Fruit fly (Drosophila melanogaster) whole organism, embryonic: ENCODE results near the gene CG2865.

ENCODE experiments used
- ATbp ChIP-seq: fragments of 200-800 bp; sonication (Bioruptor generic); optimal IDR thresholded peaks from 2 replicates; lab custom pipeline; 2017; ENCODE audit warnings: missing biosample characterization, mild to moderate bottlenecking, missing genetic modification characterization, missing genetic modification reagents
- Abd-B ChIP-seq: fragments of 200-800 bp; sonication (Bioruptor generic); optimal IDR thresholded peaks from 2 replicates; lab custom pipeline; 2018; ENCODE audit warnings: missing biosample characterization, mild to moderate bottlenecking, missing genetic modification characterization, moderate library complexity
- B-H1 ChIP-seq: fragments of 200-800 bp; sonication (Bioruptor generic); IDR thresholded peaks from 3 replicates; pipeline ENCODE4 v1.3.6; 2022; ENCODE audit warnings: missing biosample characterization, missing genetic modification characterization
- B-H2 ChIP-seq: fragments of 200-800 bp; sonication (Bioruptor generic); optimal IDR thresholded peaks from 2 replicates; lab custom pipeline; 2018; ENCODE audit warnings: missing biosample characterization, mild to moderate bottlenecking, missing genetic modification characterization
- CG10462 ChIP-seq: fragments of 200-800 bp; sonication (Bioruptor generic); optimal IDR thresholded peaks from 2 replicates; lab custom pipeline; 2016; ENCODE audit warnings: missing biosample characterization, missing genetic modification characterization
- CG12071 ChIP-seq: fragments of 200-800 bp; sonication (Bioruptor generic); optimal IDR thresholded peaks from 3 replicates; lab custom pipeline; 2018; ENCODE audit warnings: missing biosample characterization, mild to moderate bottlenecking, missing genetic modification characterization
- CG13894 ChIP-seq: fragments of 200-800 bp; sonication (Bioruptor generic); optimal IDR thresholded peaks from 3 replicates; lab custom pipeline; 2018; ENCODE audit warnings: missing biosample characterization, mild to moderate bottlenecking, missing genetic modification characterization, moderate library complexity
- CG14050 ChIP-seq: fragments of 200-800 bp; sonication (Bioruptor generic); IDR thresholded peaks from 3 replicates; pipeline ENCODE4 v1.3.6; 2022; ENCODE audit warnings: missing biosample characterization, missing genetic modification characterization
- CG16779 ChIP-seq: fragments of 200-800 bp; sonication (Bioruptor generic); IDR thresholded peaks from 2 replicates; pipeline ENCODE4 v1.3.6; 2022; ENCODE audit warnings: missing biosample characterization, missing genetic modification characterization
- CG17612 ChIP-seq: fragments of 200-800 bp; sonication (Bioruptor generic); IDR thresholded peaks from 2 replicates; pipeline ENCODE4 v1.3.6; 2022; ENCODE audit warnings: missing biosample characterization, missing genetic modification characterization
- CG18599 ChIP-seq: fragments of 200-800 bp; sonication (Bioruptor generic); optimal IDR thresholded peaks from 3 replicates; lab custom pipeline; 2017; ENCODE audit warnings: missing biosample characterization, missing genetic modification characterization, mild to moderate bottlenecking, moderate library complexity, missing genetic modification reagents
- CG2116 ChIP-seq: fragments of 200-800 bp; sonication (Bioruptor generic); optimal IDR thresholded peaks from 3 replicates; lab custom pipeline; 2018; ENCODE audit warnings: missing biosample characterization, mild to moderate bottlenecking, missing genetic modification characterization
- CG2129 ChIP-seq: fragments of 200-800 bp; sonication (Bioruptor generic); IDR thresholded peaks from 2 replicates; pipeline ENCODE4 v1.3.6; 2022; ENCODE audit warnings: missing biosample characterization, missing genetic modification characterization; ENCODE audit not compliant: partially characterized antibody
- CG31365 ChIP-seq: fragments of 200-800 bp; sonication (Bioruptor generic); optimal IDR thresholded peaks from 2 replicates; lab custom pipeline; 2018; ENCODE audit warnings: missing biosample characterization, mild to moderate bottlenecking, missing genetic modification characterization
- CG32772 ChIP-seq: fragments of 200-800 bp; sonication (Bioruptor generic); IDR thresholded peaks from 2 replicates; pipeline ENCODE4 v1.3.6; 2022; ENCODE audit warnings: missing biosample characterization, missing genetic modification characterization
- CG34422 ChIP-seq: fragments of 200-800 bp; sonication (Bioruptor generic); IDR thresholded peaks from 3 replicates; pipeline ENCODE4 v1.3.6; 2022; ENCODE audit warnings: missing biosample characterization, missing genetic modification characterization
- CG3726 ChIP-seq: fragments of 200-800 bp; sonication (Bioruptor generic); IDR thresholded peaks from 3 replicates; pipeline ENCODE4, ENCODE4 v1.3.6; 2022; ENCODE audit warnings: missing biosample characterization, missing genetic modification characterization
- CG4730 ChIP-seq: fragments of 200-800 bp; sonication (Bioruptor generic); IDR thresholded peaks from 2 replicates; pipeline ENCODE4 v1.3.6; 2022; ENCODE audit warnings: missing biosample characterization, missing genetic modification characterization
- CG6175 ChIP-seq: fragments of 200-800 bp; sonication (Bioruptor generic); IDR thresholded peaks from 3 replicates; pipeline ENCODE4 v1.3.6; 2022; ENCODE audit warnings: missing biosample characterization, missing genetic modification characterization
- CG8359 ChIP-seq: fragments of 200-800 bp; sonication (Bioruptor generic); optimal IDR thresholded peaks from 2 replicates; lab custom pipeline; 2017; ENCODE audit warnings: missing biosample characterization, mild to moderate bottlenecking, missing genetic modification characterization, borderline replicate concordance
- CG9932 ChIP-seq: fragments of 200-800 bp; sonication (Bioruptor generic); IDR thresholded peaks from 2 replicates; pipeline ENCODE4 v1.3.6; 2022; ENCODE audit warnings: missing biosample characterization, missing genetic modification characterization
- Dll ChIP-seq: fragments of 200-800 bp; sonication (Bioruptor generic); IDR thresholded peaks from 4 replicates; pipeline ENCODE4 v1.3.6; 2022; ENCODE audit warnings: missing biosample characterization, missing genetic modification characterization; ENCODE audit not compliant: partially characterized antibody
- Doc3 ChIP-seq: fragments of 200-800 bp; sonication (Bioruptor generic); IDR thresholded peaks from 3 replicates; pipeline ENCODE4 v1.3.6; 2022; ENCODE audit warnings: missing biosample characterization, missing genetic modification characterization; ENCODE audit not compliant: partially characterized antibody
- Eip74EF ChIP-seq, 2 experiments: fragments of 200-800 bp in 1 of 2; fragments of >200 bp in 1 of 2; sonication (Bioruptor generic) in 1 of 2; optimal IDR thresholded peaks; 2 replicates each; lab custom pipeline; 2017 to 2019; ENCODE audit warnings: missing biosample characterization in 2 of 2, missing genetic modification characterization in 2 of 2, mild to moderate bottlenecking in 1 of 2, moderate library complexity in 1 of 2
- MBD-R2 ChIP-seq: fragments of 200-800 bp; sonication (Bioruptor generic); IDR thresholded peaks from 2 replicates; pipeline ENCODE4 v1.3.6; 2022; ENCODE audit warnings: missing biosample characterization, missing genetic modification characterization
- MTF-1 ChIP-seq: fragments of 200-800 bp; sonication (Bioruptor generic); optimal IDR thresholded peaks from 2 replicates; lab custom pipeline; 2018; ENCODE audit warnings: missing biosample characterization, mild to moderate bottlenecking, missing genetic modification characterization, borderline replicate concordance
- Myb ChIP-seq: fragments of 200-800 bp; sonication (Bioruptor generic); optimal IDR thresholded peaks from 2 replicates; lab custom pipeline; 2016; ENCODE audit warnings: missing biosample characterization, missing genetic modification characterization
- Side ChIP-seq: fragments of 200-800 bp; sonication (Bioruptor generic); optimal IDR thresholded peaks from 2 replicates; lab custom pipeline; 2016; ENCODE audit warnings: missing biosample characterization, missing genetic modification characterization
- ash1 ChIP-seq: fragments of 200-800 bp; sonication (Bioruptor generic); optimal IDR thresholded peaks from 2 replicates; lab custom pipeline; 2018; ENCODE audit warnings: missing biosample characterization, mild to moderate bottlenecking, missing genetic modification characterization
- ato ChIP-seq: fragments of 200-800 bp; sonication (Bioruptor generic); IDR thresholded peaks from 2 replicates; pipeline ENCODE4 v1.3.6; 2022; ENCODE audit warnings: missing biosample characterization, missing genetic modification characterization; ENCODE audit not compliant: partially characterized antibody
- dm ChIP-seq: fragments of 200-800 bp; sonication (Bioruptor generic); optimal IDR thresholded peaks from 3 replicates; lab custom pipeline; 2016; ENCODE audit warnings: missing biosample characterization, missing genetic modification characterization
- dpn ChIP-seq, 2 experiments: fragments of 200-800 bp; sonication (Bioruptor generic); optimal IDR thresholded peaks; 3 replicates each; lab custom pipeline; 2016; ENCODE audit warnings: missing biosample characterization in 2 of 2, missing genetic modification characterization in 2 of 2
- fd64A ChIP-seq: fragments of 200-800 bp; sonication (Bioruptor generic); optimal IDR thresholded peaks from 3 replicates; lab custom pipeline; 2018; ENCODE audit warnings: missing biosample characterization, mild to moderate bottlenecking, missing genetic modification characterization
- ftz-f1 ChIP-seq: fragments of 200-800 bp; sonication (Bioruptor generic); optimal IDR thresholded peaks from 2 replicates; lab custom pipeline; 2016; ENCODE audit warnings: missing biosample characterization, missing genetic modification characterization
- gcm2 ChIP-seq: fragments of 200-800 bp; sonication (Bioruptor generic); optimal IDR thresholded peaks from 2 replicates; lab custom pipeline; 2016; ENCODE audit warnings: missing biosample characterization, missing genetic modification characterization
- gem ChIP-seq: fragments of 200-800 bp; sonication (Bioruptor generic); optimal IDR thresholded peaks from 2 replicates; lab custom pipeline; 2019; ENCODE audit warnings: missing biosample characterization, mild to moderate bottlenecking, missing genetic modification characterization, moderate library complexity
- gsb-n ChIP-seq: fragments of 200-800 bp; sonication (Bioruptor generic); optimal IDR thresholded peaks from 3 replicates; lab custom pipeline; 2018; ENCODE audit warnings: missing biosample characterization, mild to moderate bottlenecking, missing genetic modification characterization
- insv ChIP-seq, 2 experiments: fragments of 200-800 bp; sonication (Bioruptor generic); optimal IDR thresholded peaks; 3 replicates each; lab custom pipeline; 2016 to 2018; ENCODE audit warnings: missing biosample characterization in 2 of 2, missing genetic modification characterization in 2 of 2
- jing ChIP-seq: fragments of 200-800 bp; sonication (Bioruptor generic); optimal IDR thresholded peaks from 2 replicates; lab custom pipeline; 2018; ENCODE audit warnings: missing biosample characterization, mild to moderate bottlenecking, missing genetic modification characterization
- knrl ChIP-seq: fragments of 200-800 bp; sonication (Bioruptor generic); IDR thresholded peaks from 3 replicates; pipeline ENCODE4 v1.3.6; 2022; ENCODE audit warnings: missing biosample characterization, missing genetic modification characterization; ENCODE audit not compliant: partially characterized antibody
- lilli ChIP-seq: fragments of 200-800 bp; sonication (Bioruptor generic); optimal IDR thresholded peaks from 3 replicates; lab custom pipeline; 2016; ENCODE audit warnings: missing biosample characterization, missing genetic modification characterization
- luna ChIP-seq: fragments of 200-800 bp; sonication (Bioruptor generic); optimal IDR thresholded peaks from 2 replicates; lab custom pipeline; 2016; ENCODE audit warnings: missing biosample characterization, missing genetic modification characterization
- maf-S ChIP-seq: fragments of 200-800 bp; sonication (Bioruptor generic); optimal IDR thresholded peaks from 2 replicates; lab custom pipeline; 2016; ENCODE audit warnings: missing biosample characterization, missing genetic modification characterization
- pan ChIP-seq, 4 experiments: fragments of >200 bp in 3 of 4; fragments of 200-800 bp in 1 of 4; sonication (Bioruptor generic) in 1 of 4; optimal IDR thresholded peaks in 3 of 4; IDR thresholded peaks in 1 of 4; 2 replicates each; pipeline versions ENCODE4 v1.3.6 to Lab custom; 2017 to 2022; ENCODE audit warnings: missing biosample characterization in 2 of 4, missing genetic modification characterization in 2 of 4, mixed read lengths in 1 of 4
- pfk ChIP-seq: fragments of 200-800 bp; sonication (Bioruptor generic); optimal IDR thresholded peaks from 2 replicates; lab custom pipeline; 2018; ENCODE audit warnings: missing biosample characterization, mild to moderate bottlenecking, missing genetic modification characterization, moderate library complexity
- ro ChIP-seq: fragments of 200-800 bp; sonication (Bioruptor generic); IDR thresholded peaks from 2 replicates; pipeline ENCODE4 v1.3.6; 2022; ENCODE audit warnings: missing biosample characterization, missing genetic modification characterization
- run ChIP-seq: fragments of 200-800 bp; sonication (Bioruptor generic); optimal IDR thresholded peaks from 3 replicates; lab custom pipeline; 2018; ENCODE audit warnings: missing biosample characterization, mild to moderate bottlenecking, missing genetic modification characterization
- tll ChIP-seq, 2 experiments: fragments of 200-800 bp in 1 of 2; fragments of >200 bp in 1 of 2; sonication (Bioruptor generic) in 1 of 2; optimal IDR thresholded peaks; 2 replicates each; lab custom pipeline; 2017 to 2019; ENCODE audit warnings: missing biosample characterization in 2 of 2, missing genetic modification characterization in 2 of 2, mild to moderate bottlenecking in 1 of 2, moderate library complexity in 1 of 2
- unpg ChIP-seq: fragments of 200-800 bp; sonication (Bioruptor generic); optimal IDR thresholded peaks from 3 replicates; lab custom pipeline; 2018; ENCODE audit warnings: missing biosample characterization, mild to moderate bottlenecking, missing genetic modification characterization, moderate library complexity

Gene CG2865

DNA sequence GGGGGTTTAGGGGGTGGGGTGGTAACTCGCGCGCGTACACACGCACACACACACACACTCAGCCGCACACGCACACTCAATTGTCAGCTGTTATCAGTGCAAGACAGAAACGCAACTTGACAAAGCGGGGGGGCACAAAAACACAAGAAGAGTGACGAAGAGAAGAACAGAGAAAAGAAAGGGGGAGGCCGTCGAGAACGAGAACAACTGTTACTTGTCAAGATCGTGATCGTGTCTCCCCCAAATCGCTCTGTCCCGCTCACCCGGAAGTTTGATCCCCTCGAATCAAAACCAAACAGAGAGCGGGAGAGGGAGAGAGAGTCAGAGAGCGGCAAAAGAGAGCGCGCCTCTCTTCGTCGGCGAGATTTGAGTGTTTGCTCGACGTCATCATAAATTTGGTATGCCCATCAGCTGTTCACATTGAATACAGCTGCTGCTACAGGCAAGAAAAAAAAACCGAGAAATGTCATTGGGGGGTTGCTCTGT is 24.2 kb upstream of the CG2865 start (continued):
- TF ChIP-seq CG16779 (GFP tag; lab: Robert Waterston, UW) (no peak), CG34422 (no peak), Abd-B (GFP tag; lab: Kevin White, UChicago) (no peak), CG12071 (peak; percentile 56), luna (GFP tag; lab: Kevin White, UChicago) (no peak), CG3726 (no peak), gem (tag; lab: Kevin White, UChicago) (no peak), maf-S (no peak), CG18599 (GFP tag; lab: Kevin White, UChicago) (no peak), pfk (GFP tag; lab: Kevin White, UChicago) (no peak), CG6175 (GFP tag; lab: Robert Waterston, UW) (no peak), fd64A (GFP tag; lab: Kevin White, UChicago) (no peak), CG2129 (GFP tag; lab: Robert Waterston, UW) (no peak), CG2116 (GFP tag; lab: Kevin White, UChicago) (no peak), CG17612 (no peak), insv (GFP tag; optimal IDR thresholded peaks at IDR 0.05; lab: Kevin White, UChicago) (no peak), ash1 (no peak), dm (GFP tag; lab: Kevin White, UChicago) (no peak), CG13894 (tag; lab: Kevin White, UChicago) (no peak), dpn (GFP tag; optimal IDR thresholded peaks at IDR 0.05; lab: Kevin White, UChicago) (no peak), ro (no peak), CG32772 (GFP tag; lab: Robert Waterston, UW) (no peak), ATbp (GFP tag; lab: Kevin White, UChicago) (peak; percentile 41), CG10462 (GFP tag; lab: Kevin White, UChicago) (no peak), MTF-1 (no peak), lilli (GFP tag; lab: Kevin White, UChicago) (no peak), ato (GFP tag; lab: Robert Waterston, UW) (no peak), Myb (GFP tag; lab: Kevin White, UChicago) (no peak), unpg (GFP tag; lab: Kevin White, UChicago) (no peak), gsb-n (tag; lab: Kevin White, UChicago) (peak; percentile 21), run (tag; lab: Kevin White, UChicago) (no peak), tll (GFP tag; optimal IDR thresholded peaks at IDR 0.05; lab: Kevin White, UChicago) (no peak), B-H1 (no peak), Eip74EF (GFP tag; optimal IDR thresholded peaks at IDR 0.05; lab: Kevin White, UChicago) (peak in 1 of 2 experiments; percentile 98), jing (no peak), pan (optimal IDR thresholded peaks at IDR 0.05; lab: Kevin White, UChicago) (no peak), pan (GFP tag; optimal IDR thresholded peaks at IDR 0.05 in 1 of 2, IDR thresholded peaks at IDR 0.05 in 1 of 2) (no peak), CG14050 (GFP tag; lab: Robert Waterston, UW) (no peak), B-H2 (no peak), Doc3 (no peak), Side (no peak), MBD-R2 (GFP tag; lab: Robert Waterston, UW) (no peak), CG31365 (tag; lab: Kevin White, UChicago) (no peak), CG4730 (no peak), CG9932 (GFP tag; lab: Robert Waterston, UW) (no peak), gcm2 (GFP tag; lab: Kevin White, UChicago) (no peak), ftz-f1 (GFP tag; lab: Kevin White, UChicago) (peak; percentile 63), CG8359 (GFP tag; lab: Kevin White, UChicago) (no peak), Dll (peak; percentile 23; the same call in 1 of the 4 replicates), knrl (GFP tag; lab: Robert Waterston, UW) (no peak)
